Worm (Caenorhabditis elegans) whole organism, L4/young adult: Measurements from ENCODE around the gene gst-15.
"Not testable (repeated sequence)": the region's sequence is repeated elsewhere in the genome, so short reads cannot be mapped to it uniquely, and the experiment has no call there.

ENCODE experiments used
- W03F9.2 ChIP-seq: fragments of 150-350 bp; optimal IDR thresholded peaks from 2 replicates; lab custom pipeline; 2014; ENCODE audit warnings: missing biosample characterization, missing genetic modification characterization
- dao-5 ChIP-seq: sonication (generic microtip); optimal IDR thresholded peaks from 2 replicates; lab custom pipeline; 2016; ENCODE audit warnings: missing genotype, missing genetic modification characterization, moderate library complexity, missing compliant biosample characterization
- him-1 ChIP-seq: sonication (generic microtip); optimal IDR thresholded peaks from 2 replicates; lab custom pipeline; 2016; ENCODE audit warnings: missing genotype, missing genetic modification reagents, missing genetic modification characterization, missing compliant biosample characterization

The gst-15 gene

ce11 chrII:13613096-13613495 is at the start of gene gst-15:
gst-15 (minus strand) TSS chrII:13613196.
- TF ChIP-seq him-1 (tag; lab: Kevin White, UChicago) (no peak), W03F9.2 (tag; lab: Kevin White, UChicago) (no peak), dao-5 (tag; lab: Kevin White, UChicago) (no peak)

ce11 chrII:13661990-13662389 is 49.0 kb upstream of the gst-15 start, which contains the start of gene C31C9.6:
C31C9.6 (minus strand) TSS chrII:13662090.
- TF ChIP-seq dao-5, W03F9.2, him-1 (tag; lab: Kevin White, UChicago): not testable (repeated sequence)

ce11 chrII:13654723-13655122 is 41.7 kb upstream of the gst-15 start, which contains the start of gene C31C9.9:
C31C9.9 (plus strand) TSS chrII:13655023.
- not testable (repeated sequence) for TF ChIP-seq dao-5, W03F9.2, him-1 (tag; lab: Kevin White, UChicago)

- TF ChIP-seq W03F9.2 (tag; lab: Kevin White, UChicago) (no peak), dao-5 (tag; lab: Kevin White, UChicago) (no peak), him-1 (tag; lab: Kevin White, UChicago) (no peak)
Measured at ce11 chrII:13648230-13648629, 35.2 kb upstream of the gst-15 start, which contains the start of gene fbxa-169. fbxa-169 (plus strand) TSS chrII:13648530.

- TF ChIP-seq him-1 (tag; lab: Kevin White, UChicago) (no peak), W03F9.2 (tag; lab: Kevin White, UChicago) (no peak), dao-5 (tag; lab: Kevin White, UChicago) (no peak)
Measured at ce11 chrII:13641311-13641710, 28.3 kb upstream of the gst-15 start, which contains the start of gene fbxa-167. fbxa-167 (plus strand) TSS chrII:13641489.

ce11 chrII:13640210-13640609 is 27.2 kb upstream of the gst-15 start:
- TF ChIP-seq W03F9.2 (tag; lab: Kevin White, UChicago) = no peak
- TF ChIP-seq him-1 (tag; lab: Kevin White, UChicago) = no peak
- no peak for TF ChIP-seq dao-5 (tag; lab: Kevin White, UChicago)

ce11 chrII:13638576-13638975 is 25.6 kb upstream of the gst-15 start:
- TF ChIP-seq dao-5 (tag; lab: Kevin White, UChicago) (no peak), W03F9.2 (tag; lab: Kevin White, UChicago) (no peak), him-1 (tag; lab: Kevin White, UChicago) (no peak)

ce11 chrII:13637941-13638489 is 25.0 kb upstream of the gst-15 start, which contains the start of gene phdh-1:
phdh-1 (minus strand) TSS chrII:13638480.
- TF ChIP-seq him-1 (tag; lab: Kevin White, UChicago) = no peak

ce11 chrII:13637464-13637863 is 24.5 kb upstream of the gst-15 start:
- no peak for TF ChIP-seq W03F9.2 (tag; lab: Kevin White, UChicago)
- no peak for TF ChIP-seq dao-5 (tag; lab: Kevin White, UChicago)
- TF ChIP-seq him-1 (tag; lab: Kevin White, UChicago) = no peak

ce11 chrII:13636596-13636995 is 23.6 kb upstream of the gst-15 start:
- TF ChIP-seq W03F9.2 (tag; lab: Kevin White, UChicago) = no peak
- TF ChIP-seq dao-5 (tag; lab: Kevin White, UChicago) = no peak
- no peak for TF ChIP-seq him-1 (tag; lab: Kevin White, UChicago)

ce11 chrII:13632238-13632637 is 19.2 kb upstream of the gst-15 start, which contains the start of gene tag-10:
tag-10 (plus strand) TSS chrII:13632584.
- TF ChIP-seq W03F9.2 (tag; lab: Kevin White, UChicago) = no peak
- TF ChIP-seq him-1 (tag; lab: Kevin White, UChicago) = no peak
- no peak for TF ChIP-seq dao-5 (tag; lab: Kevin White, UChicago)

- no peak for TF ChIP-seq him-1 (tag; lab: Kevin White, UChicago)
- no peak for TF ChIP-seq W03F9.2 (tag; lab: Kevin White, UChicago)
- TF ChIP-seq dao-5 (tag; lab: Kevin White, UChicago) = no peak
Measured at ce11 chrII:13630690-13631089, 17.7 kb upstream of the gst-15 start, which contains the start of the genes gst-17 and gst-18. gst-17 (minus strand) TSS chrII:13630790. gst-18 (minus strand) TSS chrII:13630887.

- TF ChIP-seq dao-5 (tag; lab: Kevin White, UChicago) (no peak), W03F9.2 (tag; lab: Kevin White, UChicago) (no peak), him-1 (tag; lab: Kevin White, UChicago) (no peak)
Measured at ce11 chrII:13627001-13627400, 14.0 kb upstream of the gst-15 start, which contains the start of gene gst-19. gst-19 (minus strand) TSS chrII:13627145.

- TF ChIP-seq dao-5 (tag; lab: Kevin White, UChicago) = no peak
- TF ChIP-seq him-1 (tag; lab: Kevin White, UChicago) = no peak
- TF ChIP-seq W03F9.2 (tag; lab: Kevin White, UChicago) = no peak
Measured at ce11 chrII:13624330-13624729, 11.3 kb upstream of the gst-15 start, which contains the start of gene gst-16. gst-16 (minus strand) TSS chrII:13624440.
